Worm (Caenorhabditis elegans): ENCODE data around the gene atg-13.

ce11 chrIII:8201760-8202159 lies 43.8 kb upstream of the atg-13 start:
- TF ChIP-seq him-1 (tag; optimal IDR thresholded peaks at IDR 0.05) (peak; percentile 42), W03F9.2 (tag; optimal IDR thresholded peaks at IDR 0.05) (peak; percentile 25)
